Worm (Caenorhabditis elegans): ENCODE measurements around the gene T01B7.9.

Gene T01B7.9

ce11 chrII:8747246-8747938 lies 20.8 kb upstream of the T01B7.9 start (continued):
- TF ChIP-seq tra-1 (GFP tag; IDR thresholded peaks at IDR 0.05) (peak; percentile 77; the same call in 1 of the 2 replicates), ceh-62 (tag; optimal IDR thresholded peaks at IDR 0.05) (no peak), pha-4 (GFP tag; IDR thresholded peaks at IDR 0.05) (no peak; the same call in 1 of the 2 replicates), pha-4 (tag; optimal IDR thresholded peaks at IDR 0.05) (no peak), hmg-1.1 (GFP tag; IDR thresholded peaks at IDR 0.05) (peak; percentile 41), zip-11 (GFP tag; IDR thresholded peaks at IDR 0.05) (no peak), Y75B8A.6 (GFP tag; IDR thresholded peaks at IDR 0.05) (peak; percentile 66; the same call in 1 of the 2 replicates), fos-1 (tag; optimal IDR thresholded peaks at IDR 0.05) (peak; percentile 20), php-3 (GFP tag; IDR thresholded peaks at IDR 0.05) (no peak; the same call in none of the 2 replicates), hlh-30 (tag; optimal IDR thresholded peaks at IDR 0.05; ENCODE audit: insufficient read depth) (peak; percentile 9), vab-7 (GFP tag; IDR thresholded peaks at IDR 0.05) (no peak), egl-43 (GFP tag; IDR thresholded peaks at IDR 0.05) (0 out of 2 replicates have a peak, but pooled peaks have one; percentile 25), attf-4 (tag; optimal IDR thresholded peaks at IDR 0.05) (no peak), R02D3.7 (tag; optimal IDR thresholded peaks at IDR 0.05) (no peak), T26A8.4 (GFP tag; IDR thresholded peaks at IDR 0.05) (peak; percentile 82), nhr-76 (tag; optimal IDR thresholded peaks at IDR 0.05) (peak; percentile 4), ceh-32 (tag; optimal IDR thresholded peaks at IDR 0.05; ENCODE audit: poor library complexity) (no peak), T20F7.1 (GFP tag; optimal IDR thresholded peaks at IDR 0.05) (peak; percentile 68), set-16 (GFP tag; IDR thresholded peaks at IDR 0.05) (no peak), lin-1 (GFP tag; IDR thresholded peaks at IDR 0.05) (peak; percentile 40; the same call in 1 of the 2 replicates), gei-8 (GFP tag; optimal IDR thresholded peaks at IDR 0.05) (peak; percentile 22), daf-16 (GFP tag; optimal IDR thresholded peaks at IDR 0.05) (peak in 1 of 2 experiments; percentile 11), daf-16 (tag; optimal IDR thresholded peaks at IDR 0.05) (peak; percentile 74), F26F4.8 (GFP tag; conservative IDR thresholded peaks at IDR 0.05) (no peak), lin-13 (GFP tag; optimal IDR thresholded peaks at IDR 0.05) (no peak), jun-1 (tag; optimal IDR thresholded peaks at IDR 0.05) (no peak), ZK337.2 (GFP tag; IDR thresholded peaks at IDR 0.05) (no peak), dmd-6 (GFP tag; IDR thresholded peaks at IDR 0.05) (peak; percentile 52), saeg-2 (GFP tag; IDR thresholded peaks at IDR 0.05) (no peak), skn-1 (tag; optimal IDR thresholded peaks at IDR 0.05) (no peak), lin-38 (GFP tag; IDR thresholded peaks at IDR 0.05) (peak; percentile 58; the same call in 1 of the 2 replicates), mdt-29 (GFP tag; IDR thresholded peaks at IDR 0.05) (peak; percentile 48; the same call in 1 of the 2 replicates), ces-1 (GFP tag; optimal IDR thresholded peaks at IDR 0.05) (no peak), daf-19 (GFP tag; conservative IDR thresholded peaks at IDR 0.05) (no peak), F37D6.2 (tag; optimal IDR thresholded peaks at IDR 0.05) (no peak), daf-8 (GFP tag; IDR thresholded peaks at IDR 0.05) (no peak), cey-2 (tag; optimal IDR thresholded peaks at IDR 0.05; ENCODE audit: borderline replicate concordance, insufficient read depth) (no peak), F49E8.2 (tag; optimal IDR thresholded peaks at IDR 0.05; ENCODE audit: borderline replicate concordance) (no peak), rbr-2 (tag; optimal IDR thresholded peaks at IDR 0.05) (peak; percentile 14), arid-1 (GFP tag; conservative IDR thresholded peaks at IDR 0.05) (peak; percentile 71), F44E2.7 (GFP tag; IDR thresholded peaks at IDR 0.05) (peak; percentile 54; the same call in 1 of the 2 replicates), snpc-4 (tag; optimal IDR thresholded peaks at IDR 0.05) (no peak), fkh-10 (GFP tag; optimal IDR thresholded peaks at IDR 0.05) (no peak), zfp-3 (GFP tag; conservative IDR thresholded peaks at IDR 0.05) (peak; percentile 96), sdz-12 (GFP tag; optimal IDR thresholded peaks at IDR 0.05) (no peak), pqm-1 (tag; optimal IDR thresholded peaks at IDR 0.05) (no peak), dmd-8 (GFP tag; IDR thresholded peaks at IDR 0.05) (no peak), nhr-6 (tag; optimal IDR thresholded peaks at IDR 0.05) (peak; percentile 30), spr-1 (tag; optimal IDR thresholded peaks at IDR 0.05) (peak; percentile 57), lim-7 (GFP tag; IDR thresholded peaks at IDR 0.05) (peak; percentile 60; the same call in 1 of the 2 replicates)

Data from whole organism, L4 larva.